Worm (Caenorhabditis elegans): Measurements from ENCODE around the gene aly-1.

DNA sequence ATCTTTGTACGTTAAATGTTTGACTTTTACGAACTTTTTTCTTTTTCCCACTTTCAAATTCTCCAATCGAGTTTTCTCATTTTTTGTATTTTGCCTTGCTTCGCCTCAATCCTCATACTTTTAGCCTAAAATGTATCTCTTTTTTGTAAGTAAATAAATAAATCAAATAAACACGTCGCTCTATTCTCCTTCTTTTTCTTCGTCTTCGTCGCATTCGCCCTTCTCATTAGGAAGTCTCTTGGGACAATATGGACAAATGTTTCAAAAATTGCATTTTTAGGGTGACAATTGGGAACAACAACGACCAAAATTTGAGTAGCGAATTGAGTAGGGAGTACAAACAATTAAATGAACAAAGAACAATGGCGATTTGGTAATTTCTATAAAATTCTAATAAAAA lies 16.7 kb upstream of the aly-1 start:
- TF ChIP-seq nhr-12 (tag; optimal IDR thresholded peaks at IDR 0.05) (no peak), nhr-76 (tag; optimal IDR thresholded peaks at IDR 0.05) (no peak), lin-39 (tag; optimal IDR thresholded peaks at IDR 0.05) (no peak), ceh-9 (tag; optimal IDR thresholded peaks at IDR 0.05) (no peak), nhr-43 (tag; optimal IDR thresholded peaks at IDR 0.05; ENCODE audit: poor library complexity, severe bottlenecking) (no peak), daf-12 (tag; optimal IDR thresholded peaks at IDR 0.05) (no peak), pha-4 (tag; optimal IDR thresholded peaks at IDR 0.05) (no peak), mml-1 (tag; optimal IDR thresholded peaks at IDR 0.05) (no peak), nhr-25 (tag; optimal IDR thresholded peaks at IDR 0.05) (no peak), mdl-1 (tag; optimal IDR thresholded peaks at IDR 0.05) (no peak)
